Worm (Caenorhabditis elegans): Measurements from ENCODE around the gene gtap-2.

gtap-2 gene

ce11 chrIII:9861470-9862342, 53.4 kb downstream of the gtap-2 start (continued):
- TF ChIP-seq dpl-1 (GFP tag; optimal IDR thresholded peaks at IDR 0.05) = peak; percentile 23 to 47 (median 36)
- TF ChIP-seq fos-1 (tag; optimal IDR thresholded peaks at IDR 0.05) = peak; percentile 36
- peak; percentile 10 for TF ChIP-seq fkh-10 (GFP tag; optimal IDR thresholded peaks at IDR 0.05)
- TF ChIP-seq nhr-237 (tag; optimal IDR thresholded peaks at IDR 0.05) = no peak
- no peak for TF ChIP-seq tlp-1 (tag; optimal IDR thresholded peaks at IDR 0.05)
- TF ChIP-seq dsc-1 (tag; optimal IDR thresholded peaks at IDR 0.05) = peak; percentile 74
- no peak for TF ChIP-seq ces-1 (GFP tag; optimal IDR thresholded peaks at IDR 0.05)
- TF ChIP-seq hpl-2 (GFP tag; optimal IDR thresholded peaks at IDR 0.05) = no peak
- TF ChIP-seq sptf-1 (tag; optimal IDR thresholded peaks at IDR 0.05) = no peak
- TF ChIP-seq elt-3 (tag; optimal IDR thresholded peaks at IDR 0.05) = peak in 1 of 6 experiments; percentile 18
- no peak for TF ChIP-seq grh-1 (GFP tag; IDR thresholded peaks at IDR 0.05)
- TF ChIP-seq Y116A8C.19 (tag; optimal IDR thresholded peaks at IDR 0.05; ENCODE audit: borderline replicate concordance) = no peak
- TF ChIP-seq ceh-90 (tag; optimal IDR thresholded peaks at IDR 0.05) = peak; percentile 41
- TF ChIP-seq pag-3 (tag; optimal IDR thresholded peaks at IDR 0.05; ENCODE audit: borderline replicate concordance, insufficient read depth) = no peak
- peak; percentile 8 for TF ChIP-seq nhr-11 (tag; optimal IDR thresholded peaks at IDR 0.05)
- TF ChIP-seq jun-1 (tag; optimal IDR thresholded peaks at IDR 0.05) = no peak
- no peak for TF ChIP-seq egl-27 (tag; optimal IDR thresholded peaks at IDR 0.05)
- TF ChIP-seq unc-130 (tag; optimal IDR thresholded peaks at IDR 0.05) = peak; percentile 45
- peak; percentile 61 for TF ChIP-seq swsn-7 (tag; optimal IDR thresholded peaks at IDR 0.05)
- TF ChIP-seq zag-1 (tag; optimal IDR thresholded peaks at IDR 0.05) = no peak
- TF ChIP-seq rnt-1 (tag; optimal IDR thresholded peaks at IDR 0.05) = peak; percentile 79
- TF ChIP-seq alr-1 (tag; optimal IDR thresholded peaks at IDR 0.05; ENCODE audit: borderline replicate concordance) = no peak
- no peak for TF ChIP-seq isw-1 (GFP tag; IDR thresholded peaks at IDR 0.05)
- TF ChIP-seq snu-23 (GFP tag; optimal IDR thresholded peaks at IDR 0.05) = peak; percentile 59
- TF ChIP-seq unc-98 (GFP tag; IDR thresholded peaks at IDR 0.05) = no peak
- no peak for TF ChIP-seq F16B12.6 (tag; optimal IDR thresholded peaks at IDR 0.05)
- TF ChIP-seq elt-2 (tag; optimal IDR thresholded peaks at IDR 0.05) = peak; percentile 27
- peak; percentile 2 for TF ChIP-seq sox-4 (tag; optimal IDR thresholded peaks at IDR 0.05)
- peak; percentile 77 for TF ChIP-seq nhr-47 (tag; optimal IDR thresholded peaks at IDR 0.05)
- TF ChIP-seq ets-5 (GFP tag; IDR thresholded peaks at IDR 0.05) = no peak
- TF ChIP-seq mab-9 (GFP tag; IDR thresholded peaks at IDR 0.05) = no peak
- TF ChIP-seq hlh-17 (GFP tag; optimal IDR thresholded peaks at IDR 0.05; ENCODE audit: borderline replicate concordance) = no peak
- no peak for TF ChIP-seq nhr-12 (tag; optimal IDR thresholded peaks at IDR 0.05)
- TF ChIP-seq C16A3.4 (tag; optimal IDR thresholded peaks at IDR 0.05) = peak; percentile 63
- peak; percentile 44 to 67 for TF ChIP-seq lin-35 (GFP tag; optimal IDR thresholded peaks at IDR 0.05)
- no peak for TF ChIP-seq nhr-84 (tag; optimal IDR thresholded peaks at IDR 0.05)
- peak; percentile 48 for TF ChIP-seq lir-3 (tag; optimal IDR thresholded peaks at IDR 0.05; ENCODE audit: poor library complexity)
- TF ChIP-seq nhr-19 (GFP tag; conservative IDR thresholded peaks at IDR 0.05) = peak; percentile 43
- TF ChIP-seq snpc-4 (tag; optimal IDR thresholded peaks at IDR 0.05) = no peak
- no peak for TF ChIP-seq nhr-76 (tag; optimal IDR thresholded peaks at IDR 0.05)
- no peak for TF ChIP-seq unc-62 (GFP tag; optimal IDR thresholded peaks at IDR 0.05)
- no peak for TF ChIP-seq skn-1 (tag; optimal IDR thresholded peaks at IDR 0.05)
- TF ChIP-seq mep-1 (tag; optimal IDR thresholded peaks at IDR 0.05) = peak; percentile 63
- no peak for TF ChIP-seq vab-15 (tag; optimal IDR thresholded peaks at IDR 0.05)
- peak; percentile 49 for TF ChIP-seq fkh-8 (tag; optimal IDR thresholded peaks at IDR 0.05)
- no peak for TF ChIP-seq lin-15B (tag; optimal IDR thresholded peaks at IDR 0.05)
- TF ChIP-seq blmp-1 (tag; optimal IDR thresholded peaks at IDR 0.05) = peak; percentile 12
- peak; percentile 23 for TF ChIP-seq ceh-8 (GFP tag; optimal IDR thresholded peaks at IDR 0.05)
- no peak for TF ChIP-seq pqm-1 (tag; optimal IDR thresholded peaks at IDR 0.05)
- peak; percentile 43 for TF ChIP-seq tbx-2 (tag; optimal IDR thresholded peaks at IDR 0.05)
- no peak for TF ChIP-seq unc-30 (tag; optimal IDR thresholded peaks at IDR 0.05)

Data from whole organism, L1 larva.